Worm (Caenorhabditis elegans): ENCODE data around the gene egl-9.

The egl-9 gene

ce11 chrV:10525902-10526301 lies 57.6 kb downstream of the egl-9 start, which contains the start of the genes C35A5.8 and hda-11:
Gene C35A5.8, minus strand, starts transcription at chrV:10525908.
Gene hda-11, plus strand, starts transcription at chrV:10526184.
- TF ChIP-seq tab-1 (GFP tag; IDR thresholded peaks at IDR 0.05) (no peak), cog-1 (tag; optimal IDR thresholded peaks at IDR 0.05) (peak; percentile 3), flt-1 (GFP tag; IDR thresholded peaks at IDR 0.05) (peak; percentile 79; the same call in 1 of the 2 replicates), klf-2 (GFP tag; conservative IDR thresholded peaks at IDR 0.05) (0 out of 2 replicates have a peak, but pooled peaks have one; percentile 27)

All from whole organism, midembryonic.